Worm (Caenorhabditis elegans) whole organism, L3 larva: Measurements from ENCODE around the gene F56C3.4.

ENCODE experiments used
- aly-2 ChIP-seq: fragments of 150-350 bp; optimal IDR thresholded peaks from 2 replicates; lab custom pipeline; 2014; ENCODE audit warnings: missing biosample characterization, missing genetic modification characterization
- daf-12 ChIP-seq: fragments of 150-350 bp; optimal IDR thresholded peaks from 2 replicates; lab custom pipeline; 2014; ENCODE audit warnings: missing biosample characterization, missing genetic modification reagents, missing genetic modification characterization
- elt-2 ChIP-seq: sonication (generic microtip); optimal IDR thresholded peaks from 2 replicates; lab custom pipeline; 2016; ENCODE audit warnings: missing genetic modification reagents, mild to moderate bottlenecking, missing genetic modification characterization, missing compliant biosample characterization
- lin-39 ChIP-seq: fragments of 150-350 bp; optimal IDR thresholded peaks from 2 replicates; lab custom pipeline; 2018; ENCODE audit warnings: missing biosample characterization, missing genetic modification reagents, missing genetic modification characterization
- nfya-1 ChIP-seq: sonication (generic microtip); optimal IDR thresholded peaks from 2 replicates; lab custom pipeline; 2017; ENCODE audit warnings: missing genetic modification characterization, mild to moderate bottlenecking, missing compliant biosample characterization, antibody characterized with exemption, moderate library complexity; ENCODE audit not compliant: insufficient read depth
- nhr-76 ChIP-seq: fragments of 150-350 bp; sonication (generic microtip); optimal IDR thresholded peaks from 5 replicates; lab custom pipeline; 2014; ENCODE audit warnings: missing biosample characterization, missing genetic modification characterization
- ztf-11 ChIP-seq: fragments of 150-350 bp; optimal IDR thresholded peaks from 2 replicates; lab custom pipeline; 2014; ENCODE audit warnings: missing biosample characterization, missing genetic modification characterization

ce11 chrX:1370736-1371281, 10.3 kb upstream of the F56C3.4 start, which contains the start of gene F56C3.7:
- peak; percentile 9 for TF ChIP-seq elt-2 (tag; lab: Kevin White, UChicago)
- TF ChIP-seq nhr-76 (tag; lab: Kevin White, UChicago) = no peak
- no peak for TF ChIP-seq nfya-1 (tag; lab: Kevin White, UChicago)
- no peak for TF ChIP-seq lin-39 (tag; lab: Kevin White, UChicago)
- no peak for TF ChIP-seq daf-12 (tag; lab: Kevin White, UChicago)
- no peak for TF ChIP-seq aly-2 (tag; lab: Kevin White, UChicago)
- no peak for TF ChIP-seq ztf-11 (tag; lab: Kevin White, UChicago)
